Fruit fly (Drosophila melanogaster) whole organism, embryonic: ENCODE measurements around the gene Cyp313a1.
A peak's percentile ranks its signal among the peaks of the same experiment; 100 is the strongest.

Experiments
- Adf1 ChIP-seq: fragments of 200-800 bp; sonication (Bioruptor generic); IDR thresholded peaks from 2 replicates; pipeline ENCODE4 v1.3.6; 2022; ENCODE audit warnings: missing biosample characterization, missing genetic modification characterization
- Aef1 ChIP-seq: fragments of 200-800 bp; sonication (Bioruptor generic); IDR thresholded peaks from 3 replicates; pipeline ENCODE4 v1.3.6; 2022; ENCODE audit warnings: missing biosample characterization, missing genetic modification characterization
- CG10959 ChIP-seq: fragments of 200-800 bp; sonication (Bioruptor generic); IDR thresholded peaks from 2 replicates; pipeline ENCODE4 v1.3.6; 2022; ENCODE audit warnings: missing biosample characterization, missing genetic modification characterization
- CG11695 ChIP-seq: fragments of 200-800 bp; sonication (Bioruptor generic); IDR thresholded peaks from 3 replicates; pipeline ENCODE4 v1.3.6; 2022; ENCODE audit warnings: missing biosample characterization, missing genetic modification characterization
- CG1233 ChIP-seq: fragments of 200-800 bp; sonication (Bioruptor generic); optimal IDR thresholded peaks from 4 replicates; lab custom pipeline; 2018; ENCODE audit warnings: missing biosample characterization, mild to moderate bottlenecking, missing genetic modification characterization
- CG12391 ChIP-seq: fragments of 200-800 bp; sonication (Bioruptor generic); optimal IDR thresholded peaks from 3 replicates; lab custom pipeline; 2018; ENCODE audit warnings: missing biosample characterization, mild to moderate bottlenecking, missing genetic modification characterization, moderate library complexity
- CG17186 ChIP-seq: fragments of 200-800 bp; sonication (Bioruptor generic); optimal IDR thresholded peaks from 3 replicates; lab custom pipeline; 2017; ENCODE audit warnings: missing biosample characterization, missing genetic modification reagents, missing genetic modification characterization
- CG17359 ChIP-seq: fragments of 200-800 bp; sonication (Bioruptor generic); optimal IDR thresholded peaks from 3 replicates; lab custom pipeline; 2018; ENCODE audit warnings: missing biosample characterization, mild to moderate bottlenecking, missing genetic modification characterization, moderate library complexity
- CG18764 ChIP-seq: fragments of 200-800 bp; sonication (Bioruptor generic); optimal IDR thresholded peaks from 3 replicates; lab custom pipeline; 2016; ENCODE audit warnings: missing biosample characterization, missing genetic modification characterization
- CG2116 ChIP-seq: fragments of 200-800 bp; sonication (Bioruptor generic); optimal IDR thresholded peaks from 3 replicates; lab custom pipeline; 2018; ENCODE audit warnings: missing biosample characterization, mild to moderate bottlenecking, missing genetic modification characterization
- CG2889 ChIP-seq: fragments of 200-800 bp; sonication (Bioruptor generic); IDR thresholded peaks from 3 replicates; pipeline ENCODE4 v1.3.6; 2022; ENCODE audit warnings: missing biosample characterization, missing genetic modification characterization
- CG30431 ChIP-seq: fragments of 200-800 bp; sonication (Bioruptor generic); optimal IDR thresholded peaks from 2 replicates; lab custom pipeline; 2017; ENCODE audit warnings: missing biosample characterization, missing genetic modification characterization
- CG3726 ChIP-seq: fragments of 200-800 bp; sonication (Bioruptor generic); IDR thresholded peaks from 3 replicates; pipeline ENCODE4, ENCODE4 v1.3.6; 2022; ENCODE audit warnings: missing biosample characterization, missing genetic modification characterization
- CG3847 ChIP-seq: fragments of 200-800 bp; sonication (Bioruptor generic); IDR thresholded peaks from 2 replicates; pipeline ENCODE4 v1.3.6; 2022; ENCODE audit warnings: missing biosample characterization, missing genetic modification characterization
- CG5180 ChIP-seq: fragments of 200-800 bp; sonication (Bioruptor generic); optimal IDR thresholded peaks from 3 replicates; lab custom pipeline; 2017; ENCODE audit warnings: missing biosample characterization, missing genetic modification characterization, mild to moderate bottlenecking, moderate library complexity, missing genetic modification reagents
- CG6683 ChIP-seq: fragments of 200-800 bp; sonication (Bioruptor generic); optimal IDR thresholded peaks from 2 replicates; lab custom pipeline; 2017; ENCODE audit warnings: missing biosample characterization, mild to moderate bottlenecking, missing genetic modification characterization, missing genetic modification reagents
- CG7786 ChIP-seq: fragments of 200-800 bp; sonication (Bioruptor generic); optimal IDR thresholded peaks from 2 replicates; lab custom pipeline; 2016; ENCODE audit warnings: missing biosample characterization, missing genetic modification characterization
- CG8944 ChIP-seq: fragments of 200-800 bp; sonication (Bioruptor generic); optimal IDR thresholded peaks from 3 replicates; lab custom pipeline; 2016; ENCODE audit warnings: missing biosample characterization, missing genetic modification characterization
- CG9437 ChIP-seq: fragments of 200-800 bp; sonication (Bioruptor generic); optimal IDR thresholded peaks from 2 replicates; lab custom pipeline; 2018; ENCODE audit warnings: missing biosample characterization, mild to moderate bottlenecking, missing genetic modification characterization
- CG9727 ChIP-seq: fragments of 200-800 bp; sonication (Bioruptor generic); optimal IDR thresholded peaks from 3 replicates; lab custom pipeline; 2017; ENCODE audit warnings: missing biosample characterization, mild to moderate bottlenecking, missing genetic modification characterization
- CrebB ChIP-seq: fragments of 200-800 bp; sonication (Bioruptor generic); optimal IDR thresholded peaks from 3 replicates; lab custom pipeline; 2018; ENCODE audit warnings: missing biosample characterization, mild to moderate bottlenecking, missing genetic modification characterization
- D19A ChIP-seq: fragments of 200-800 bp; optimal IDR thresholded peaks from 3 replicates; lab custom pipeline; 2019; ENCODE audit warnings: missing biosample characterization, mild to moderate bottlenecking, missing genetic modification characterization, moderate library complexity
- Deaf1 ChIP-seq: fragments of 200-800 bp; optimal IDR thresholded peaks from 3 replicates; lab custom pipeline; 2019; ENCODE audit warnings: missing biosample characterization, mild to moderate bottlenecking, missing genetic modification characterization, moderate library complexity
- Dll ChIP-seq: fragments of 200-800 bp; sonication (Bioruptor generic); IDR thresholded peaks from 4 replicates; pipeline ENCODE4 v1.3.6; 2022; ENCODE audit warnings: missing biosample characterization, missing genetic modification characterization; ENCODE audit not compliant: partially characterized antibody
- Oli ChIP-seq: fragments of 200-800 bp; sonication (Bioruptor generic); optimal IDR thresholded peaks from 2 replicates; lab custom pipeline; 2018; ENCODE audit warnings: missing biosample characterization, mild to moderate bottlenecking, missing genetic modification characterization, moderate library complexity
- Poxn ChIP-seq: fragments of 200-800 bp; sonication (Bioruptor generic); IDR thresholded peaks from 2 replicates; pipeline ENCODE4 v1.3.6; 2022; ENCODE audit warnings: missing biosample characterization, missing genetic modification characterization
- Ssrp ChIP-seq: fragments of 200-800 bp; sonication (Bioruptor generic); optimal IDR thresholded peaks from 2 replicates; lab custom pipeline; 2018; ENCODE audit warnings: missing biosample characterization, mild to moderate bottlenecking, missing genetic modification characterization, moderate library complexity
- Usf ChIP-seq: fragments of 200-800 bp; sonication (Bioruptor generic); optimal IDR thresholded peaks from 2 replicates; lab custom pipeline; 2017; ENCODE audit warnings: missing genotype, missing biosample characterization, missing genetic modification characterization
- abd-A ChIP-seq: fragments of 200-800 bp; sonication (Bioruptor generic); optimal IDR thresholded peaks from 3 replicates; lab custom pipeline; 2019; ENCODE audit warnings: missing biosample characterization, mild to moderate bottlenecking, missing genetic modification characterization, moderate library complexity
- bbx ChIP-seq: fragments of 200-800 bp; sonication (Bioruptor generic); IDR thresholded peaks from 2 replicates; pipeline ENCODE4 v1.3.6; 2022; ENCODE audit warnings: missing biosample characterization, missing genetic modification characterization; ENCODE audit not compliant: partially characterized antibody
- br ChIP-seq: fragments of >200 bp; optimal IDR thresholded peaks from 2 replicates; lab custom pipeline; 2017
- bsh ChIP-seq, 2 experiments: fragments of 200-800 bp; sonication (Bioruptor generic); optimal IDR thresholded peaks; 2 replicates each; lab custom pipeline; 2017 to 2018; ENCODE audit warnings: mild to moderate bottlenecking in 2 of 2, missing biosample characterization in 2 of 2, missing genetic modification characterization in 2 of 2, moderate library complexity in 1 of 2
- cas ChIP-seq: fragments of 200-800 bp; sonication (Bioruptor generic); IDR thresholded peaks from 2 replicates; pipeline ENCODE4 v1.3.6; 2022; ENCODE audit warnings: missing biosample characterization, missing genetic modification characterization
- dmrt11E ChIP-seq: fragments of 200-800 bp; sonication (Bioruptor generic); optimal IDR thresholded peaks from 3 replicates; lab custom pipeline; 2018; ENCODE audit warnings: missing biosample characterization, mild to moderate bottlenecking, missing genetic modification characterization, moderate library complexity
- dmrt99B ChIP-seq: fragments of 200-800 bp; sonication (Bioruptor generic); optimal IDR thresholded peaks from 2 replicates; lab custom pipeline; 2018; ENCODE audit warnings: missing biosample characterization, mild to moderate bottlenecking, missing genetic modification characterization, moderate library complexity
- emc ChIP-seq: fragments of 200-800 bp; sonication (Bioruptor generic); optimal IDR thresholded peaks from 2 replicates; lab custom pipeline; 2016; ENCODE audit warnings: missing biosample characterization, missing genetic modification characterization
- gem ChIP-seq: fragments of 200-800 bp; sonication (Bioruptor generic); optimal IDR thresholded peaks from 2 replicates; lab custom pipeline; 2019; ENCODE audit warnings: missing biosample characterization, mild to moderate bottlenecking, missing genetic modification characterization, moderate library complexity
- gfzf ChIP-seq: fragments of 200-800 bp; sonication (Bioruptor generic); optimal IDR thresholded peaks from 2 replicates; lab custom pipeline; 2016; ENCODE audit warnings: missing biosample characterization, mild to moderate bottlenecking, missing genetic modification characterization, moderate library complexity
- pb ChIP-seq: fragments of 200-800 bp; sonication (Bioruptor generic); optimal IDR thresholded peaks from 3 replicates; lab custom pipeline; 2016; ENCODE audit warnings: missing biosample characterization, missing genetic modification characterization
- pfk ChIP-seq: fragments of 200-800 bp; sonication (Bioruptor generic); optimal IDR thresholded peaks from 2 replicates; lab custom pipeline; 2018; ENCODE audit warnings: missing biosample characterization, mild to moderate bottlenecking, missing genetic modification characterization, moderate library complexity
- sim ChIP-seq: fragments of 200-800 bp; sonication (Bioruptor generic); IDR thresholded peaks from 2 replicates; pipeline ENCODE4 v1.3.6; 2022; ENCODE audit warnings: missing biosample characterization, missing genetic modification characterization
- sima ChIP-seq: fragments of 200-800 bp; sonication (Bioruptor generic); optimal IDR thresholded peaks from 2 replicates; lab custom pipeline; 2016; ENCODE audit warnings: missing biosample characterization, missing genetic modification characterization
- tna ChIP-seq: fragments of 200-800 bp; sonication (Bioruptor generic); IDR thresholded peaks from 2 replicates; pipeline ENCODE4 v1.3.6; 2022; ENCODE audit warnings: missing biosample characterization, missing genetic modification characterization; ENCODE audit not compliant: partially characterized antibody
- trem ChIP-seq: fragments of 200-800 bp; optimal IDR thresholded peaks from 3 replicates; lab custom pipeline; 2019; ENCODE audit warnings: missing biosample characterization, mild to moderate bottlenecking, missing genetic modification characterization, moderate library complexity
- twi ChIP-seq: fragments of 200-800 bp; optimal IDR thresholded peaks from 2 replicates; lab custom pipeline; 2019; ENCODE audit warnings: missing biosample characterization, mild to moderate bottlenecking, missing genetic modification characterization, moderate library complexity
- unc-4 ChIP-seq: fragments of 200-800 bp; sonication (Bioruptor generic); IDR thresholded peaks from 2 replicates; pipeline ENCODE4 v1.3.6; 2022; ENCODE audit warnings: missing biosample characterization, missing genetic modification characterization; ENCODE audit not compliant: partially characterized antibody
- vfl ChIP-seq: fragments of 200-800 bp; sonication (Bioruptor generic); optimal IDR thresholded peaks from 2 replicates; lab custom pipeline; 2016; ENCODE audit warnings: missing biosample characterization, missing genetic modification characterization
- vnd ChIP-seq: fragments of 200-800 bp; sonication (Bioruptor generic); IDR thresholded peaks from 3 replicates; pipeline ENCODE4 v1.3.6; 2022; ENCODE audit warnings: missing biosample characterization, missing genetic modification characterization; ENCODE audit not compliant: partially characterized antibody
- zen ChIP-seq: fragments of 200-800 bp; sonication (Bioruptor generic); optimal IDR thresholded peaks from 3 replicates; lab custom pipeline; 2018; ENCODE audit warnings: missing biosample characterization, mild to moderate bottlenecking, missing genetic modification characterization, moderate library complexity

The Cyp313a1 gene

dm6 chr3R:14558383-14558883 is 37.6 kb downstream of the Cyp313a1 start (continued):
- peak; percentile 73 for TF ChIP-seq twi (tag; lab: Kevin White, UChicago)
- TF ChIP-seq Usf (GFP tag; lab: Kevin White, UChicago), result peak; percentile 69
- peak; percentile 93 for TF ChIP-seq CG12391 (tag; lab: Kevin White, UChicago)
- peak; percentile 97 for TF ChIP-seq gem
- peak; percentile 92 for TF ChIP-seq CG17359 (tag; lab: Kevin White, UChicago)
- peak; percentile 77 for TF ChIP-seq CrebB (tag; lab: Kevin White, UChicago)
- TF ChIP-seq cas (GFP tag; lab: Robert Waterston, UW), result 0 out of 2 replicates have a peak, but pooled peaks have one; percentile 23
- TF ChIP-seq Poxn (GFP tag; lab: Robert Waterston, UW), result peak; percentile 60; the same call in 1 of the 2 replicates
- TF ChIP-seq Deaf1 (tag; lab: Kevin White, UChicago), result peak; percentile 73
- TF ChIP-seq CG3726 (GFP tag; lab: Robert Waterston, UW), result peak; percentile 65; the same call in 2 of the 3 replicates
- TF ChIP-seq CG30431 (GFP tag; lab: Kevin White, UChicago), result peak; percentile 78
- peak; percentile 91 for TF ChIP-seq CG9727 (GFP tag; lab: Kevin White, UChicago)
- TF ChIP-seq Oli (tag; lab: Kevin White, UChicago), result peak; percentile 95
- peak; percentile 90 for TF ChIP-seq pb (GFP tag; lab: Kevin White, UChicago)
- peak; percentile 91 for TF ChIP-seq Ssrp
- TF ChIP-seq Aef1 (GFP tag; lab: Robert Waterston, UW), result peak; percentile 82
- 0 out of 2 replicates have a peak, but pooled peaks have one; percentile 34 for TF ChIP-seq sim
- peak; percentile 89 for TF ChIP-seq CG11695 (GFP tag; lab: Robert Waterston, UW)
- peak; percentile 78 for TF ChIP-seq CG18764 (GFP tag; lab: Kevin White, UChicago)
- peak; percentile 59 for TF ChIP-seq Adf1 (GFP tag; lab: Robert Waterston, UW)
- TF ChIP-seq CG1233 (GFP tag; lab: Kevin White, UChicago), result peak; percentile 89
- TF ChIP-seq bsh (GFP tag; optimal IDR thresholded peaks at IDR 0.05; lab: Kevin White, UChicago), result peak in 1 of 2 experiments; percentile 85
- TF ChIP-seq zen, result no peak
- peak; percentile 92 for TF ChIP-seq CG9437 (GFP tag; lab: Kevin White, UChicago)
- TF ChIP-seq trem (tag; lab: Kevin White, UChicago), result peak; percentile 73
- peak; percentile 36; the same call in 1 of the 2 replicates for TF ChIP-seq tna
- TF ChIP-seq CG2889 (GFP tag; lab: Robert Waterston, UW), result 0 out of 3 replicates have a peak, but pooled peaks have one; percentile 18
- TF ChIP-seq gfzf (GFP tag; lab: Kevin White, UChicago), result peak; percentile 9
- TF ChIP-seq bbx (GFP tag; lab: Robert Waterston, UW), result no peak
- TF ChIP-seq unc-4 (GFP tag; lab: Robert Waterston, UW), result no peak
- peak; percentile 60 for TF ChIP-seq emc (GFP tag; lab: Kevin White, UChicago)
- peak; percentile 60 for TF ChIP-seq CG2116 (GFP tag; lab: Kevin White, UChicago)
- no peak for TF ChIP-seq pfk (GFP tag; lab: Kevin White, UChicago)
- peak; percentile 42; the same call in 1 of the 2 replicates for TF ChIP-seq CG10959 (GFP tag; lab: Robert Waterston, UW)
- peak; percentile 90 for TF ChIP-seq CG7786 (GFP tag; lab: Kevin White, UChicago)
- TF ChIP-seq Dll (GFP tag; lab: Robert Waterston, UW), result no peak
- TF ChIP-seq CG3847, result peak; percentile 81
- no peak for TF ChIP-seq vnd (GFP tag; lab: Robert Waterston, UW)
- peak; percentile 80 for TF ChIP-seq abd-A (tag; lab: Kevin White, UChicago)
- TF ChIP-seq dmrt11E, result no peak
- TF ChIP-seq vfl (GFP tag; lab: Kevin White, UChicago), result peak; percentile 90
- TF ChIP-seq br (lab: Kevin White, UChicago), result no peak
- TF ChIP-seq CG5180, result peak; percentile 85
- peak; percentile 83 for TF ChIP-seq sima (GFP tag; lab: Kevin White, UChicago)
- TF ChIP-seq CG8944, result peak; percentile 76
- TF ChIP-seq D19A, result peak; percentile 90
- TF ChIP-seq CG17186 (GFP tag; lab: Kevin White, UChicago), result peak; percentile 64
- TF ChIP-seq dmrt99B (tag; lab: Kevin White, UChicago), result peak; percentile 96
- peak; percentile 92 for TF ChIP-seq CG6683
